Fruit fly (Drosophila melanogaster) whole organism, adult: Measurements from ENCODE around the gene CG13894.

Experiments
- CG11617 ChIP-seq: fragments of 200-800 bp; sonication (Bioruptor generic); optimal IDR thresholded peaks from 2 replicates; lab custom pipeline; 2017; ENCODE audit warnings: mild to moderate bottlenecking, missing biosample characterization, missing genetic modification reagents, missing genetic modification characterization
- CG12768 ChIP-seq: fragments of 200-800 bp; sonication (Bioruptor generic); optimal IDR thresholded peaks from 2 replicates; lab custom pipeline; 2017; ENCODE audit warnings: missing biosample characterization, missing genetic modification characterization, mild to moderate bottlenecking, moderate library complexity, missing genetic modification reagents
- CG14711 ChIP-seq: fragments of 200-800 bp; sonication (Bioruptor generic); optimal IDR thresholded peaks from 2 replicates; lab custom pipeline; 2018; ENCODE audit warnings: missing biosample characterization, mild to moderate bottlenecking, missing genetic modification characterization, moderate library complexity
- CG1620 ChIP-seq: fragments of 200-800 bp; sonication (Bioruptor generic); optimal IDR thresholded peaks from 2 replicates; lab custom pipeline; 2016; ENCODE audit warnings: missing biosample characterization, missing genetic modification characterization
- CG33017 ChIP-seq: fragments of 200-800 bp; sonication (Bioruptor generic); optimal IDR thresholded peaks from 2 replicates; lab custom pipeline; 2018; ENCODE audit warnings: missing biosample characterization, mild to moderate bottlenecking, missing genetic modification characterization, moderate library complexity
- CG5204 ChIP-seq: fragments of 200-800 bp; sonication (Bioruptor generic); optimal IDR thresholded peaks from 2 replicates; lab custom pipeline; 2016; ENCODE audit warnings: missing biosample characterization, missing genetic modification characterization
- CG7045 ChIP-seq: fragments of 200-800 bp; sonication (Bioruptor generic); optimal IDR thresholded peaks from 2 replicates; lab custom pipeline; 2017; ENCODE audit warnings: missing biosample characterization, mild to moderate bottlenecking, missing genetic modification characterization
- CG7101 ChIP-seq: fragments of 200-800 bp; sonication (Bioruptor generic); optimal IDR thresholded peaks from 2 replicates; lab custom pipeline; 2018; ENCODE audit warnings: missing biosample characterization, mild to moderate bottlenecking, missing genetic modification characterization, moderate library complexity
- Clk ChIP-seq: fragments of 200-800 bp; sonication (Bioruptor generic); optimal IDR thresholded peaks from 2 replicates; lab custom pipeline; 2017; ENCODE audit warnings: missing biosample characterization, missing genetic modification characterization
- Crg-1 ChIP-seq: fragments of 200-800 bp; sonication (Bioruptor generic); optimal IDR thresholded peaks from 2 replicates; lab custom pipeline; 2016; ENCODE audit warnings: missing biosample characterization, missing genetic modification characterization
- Hr96 ChIP-seq: fragments of 200-800 bp; sonication (Bioruptor generic); optimal IDR thresholded peaks from 2 replicates; lab custom pipeline; 2016; ENCODE audit warnings: missing biosample characterization, missing genetic modification characterization
- Mnt ChIP-seq: fragments of 200-800 bp; sonication (Bioruptor generic); optimal IDR thresholded peaks from 2 replicates; lab custom pipeline; 2016; ENCODE audit warnings: missing biosample characterization, mild to moderate bottlenecking, missing genetic modification characterization
- bab1 ChIP-seq: fragments of 200-800 bp; sonication (Bioruptor generic); optimal IDR thresholded peaks from 3 replicates; lab custom pipeline; 2019; ENCODE audit warnings: missing biosample characterization, mild to moderate bottlenecking, missing genetic modification characterization, moderate library complexity
- cic ChIP-seq: fragments of 200-800 bp; sonication (Bioruptor generic); optimal IDR thresholded peaks from 2 replicates; lab custom pipeline; 2017; ENCODE audit warnings: missing biosample characterization, mild to moderate bottlenecking, missing genetic modification characterization, moderate library complexity
- cnc ChIP-seq, 2 experiments: fragments of >200 bp; optimal IDR thresholded peaks; 2 replicates each; lab custom pipeline; 2017
- kay ChIP-seq: fragments of 200-800 bp; sonication (Bioruptor generic); peaks from one replicate; lab custom pipeline; 2016; ENCODE audit warnings: missing biosample characterization, missing genetic modification characterization, borderline replicate concordance
- ovo ChIP-seq: fragments of 200-800 bp; sonication (Bioruptor generic); optimal IDR thresholded peaks from 2 replicates; lab custom pipeline; 2016; ENCODE audit warnings: missing biosample characterization, missing genetic modification characterization
- pad ChIP-seq: fragments of 200-800 bp; sonication (Bioruptor generic); optimal IDR thresholded peaks from 3 replicates; lab custom pipeline; 2017; ENCODE audit warnings: missing biosample characterization, missing genetic modification characterization, mild to moderate bottlenecking, moderate library complexity, missing genetic modification reagents
- tj ChIP-seq: fragments of 200-800 bp; sonication (Bioruptor generic); optimal IDR thresholded peaks from 3 replicates; lab custom pipeline; 2017; ENCODE audit warnings: missing biosample characterization, mild to moderate bottlenecking, missing genetic modification characterization, moderate library complexity
- toe ChIP-seq: fragments of 200-800 bp; sonication (Bioruptor generic); optimal IDR thresholded peaks from 2 replicates; lab custom pipeline; 2016; ENCODE audit warnings: missing biosample characterization, missing genetic modification characterization

The CG13894 gene

DNA sequence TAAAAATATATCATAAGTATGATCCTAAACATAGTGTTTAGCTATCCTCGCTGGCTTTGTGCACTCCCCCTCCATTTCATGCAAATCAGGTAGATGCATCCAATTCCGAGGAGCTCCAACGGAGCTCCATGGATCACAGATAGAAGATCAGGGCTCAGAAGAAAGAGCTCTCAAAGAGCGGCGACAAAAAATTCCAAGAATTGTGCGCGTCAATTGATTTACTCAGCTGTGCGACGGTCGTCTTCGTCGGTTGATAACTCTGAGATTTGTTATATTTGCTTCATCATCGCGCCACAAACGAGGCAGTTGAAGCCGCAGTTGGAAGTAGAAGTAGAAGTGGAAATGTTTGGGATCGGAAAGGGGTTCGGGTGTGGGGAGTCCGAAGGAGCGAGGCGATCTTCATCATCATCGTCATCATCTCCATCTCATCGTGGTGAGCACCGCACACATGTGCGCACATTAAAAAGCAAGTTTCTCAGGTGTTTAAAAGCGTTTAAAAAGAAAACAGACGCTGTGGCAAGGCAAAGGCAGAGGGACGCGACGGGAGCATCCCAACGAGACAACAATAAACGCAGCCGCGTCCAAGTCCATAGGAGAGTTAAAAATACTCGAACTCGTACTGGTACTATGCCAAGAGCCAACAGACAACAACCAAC is 34.4 kb upstream of the CG13894 start:
- TF ChIP-seq Hr96 (no peak), bab1 (GFP tag; lab: Kevin White, UChicago) (no peak), CG7101 (no peak), CG12768 (GFP tag; lab: Kevin White, UChicago) (no peak), toe (GFP tag; lab: Kevin White, UChicago) (no peak), kay (GFP tag; lab: Kevin White, UChicago) (no peak), CG7045 (GFP tag; lab: Kevin White, UChicago) (no peak), CG14711 (no peak), Mnt (GFP tag; lab: Kevin White, UChicago) (no peak), CG33017 (tag; lab: Kevin White, UChicago) (no peak), Crg-1 (no peak), Clk (GFP tag; lab: Kevin White, UChicago) (no peak), pad (GFP tag; lab: Kevin White, UChicago) (no peak), CG1620 (GFP tag; lab: Kevin White, UChicago) (no peak), cic (no peak), tj (GFP tag; lab: Kevin White, UChicago) (no peak), ovo (GFP tag; lab: Kevin White, UChicago) (no peak), CG5204 (no peak)

dm6 chr3L:732290-732954 is 33.5 kb upstream of the CG13894 start:
- no peak for TF ChIP-seq Hr96
- TF ChIP-seq tj (GFP tag; lab: Kevin White, UChicago), result peak; percentile 68

dm6 chr3L:731469-731868 is 32.5 kb upstream of the CG13894 start:
- no peak for TF ChIP-seq CG11617
- TF ChIP-seq bab1 (GFP tag; lab: Kevin White, UChicago), result no peak
- TF ChIP-seq Clk (GFP tag; lab: Kevin White, UChicago), result no peak
- TF ChIP-seq kay (GFP tag; lab: Kevin White, UChicago), result peak; percentile 20

DNA sequence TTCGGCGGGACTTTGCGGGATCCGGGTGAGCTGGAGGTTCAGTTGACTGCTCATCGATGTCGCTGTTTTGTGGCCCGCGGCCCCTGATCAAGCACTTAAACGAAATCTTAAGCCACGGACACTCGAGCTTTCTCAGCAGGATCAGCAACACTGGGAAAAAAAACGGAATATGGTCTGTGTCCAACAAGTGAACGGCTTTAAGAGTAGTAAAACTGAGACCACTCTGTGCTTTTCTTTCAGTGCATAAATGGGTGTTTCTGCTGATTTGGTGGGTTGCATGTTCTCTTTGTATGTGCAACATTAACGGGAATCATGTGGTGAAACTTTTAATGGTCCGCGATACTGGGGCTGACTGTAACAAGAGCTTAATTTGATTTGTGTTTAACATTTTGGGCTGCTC is 30.4 kb upstream of the CG13894 start:
- no peak for TF ChIP-seq CG14711

DNA sequence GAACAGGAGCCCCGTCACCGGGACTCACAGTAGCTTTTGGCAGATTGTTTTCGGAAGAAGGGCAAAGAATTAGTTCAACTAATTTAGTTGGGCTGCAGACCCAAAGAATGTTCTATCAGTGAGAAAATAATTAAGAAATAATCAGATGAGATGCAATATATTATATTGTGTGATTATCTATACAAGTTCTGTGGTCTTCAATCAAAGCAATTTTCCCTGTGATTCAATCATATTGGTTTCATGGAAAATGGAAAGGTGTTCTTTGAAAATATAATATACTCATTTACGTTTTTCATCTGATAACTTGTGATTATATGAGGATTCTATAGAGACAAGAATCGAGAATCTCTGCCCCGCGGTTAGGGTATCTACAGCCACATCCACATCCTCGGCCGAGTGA is 29.6 kb upstream of the CG13894 start:
- TF ChIP-seq Hr96, result no peak
- no peak for TF ChIP-seq Crg-1
- no peak for TF ChIP-seq ovo (GFP tag; lab: Kevin White, UChicago)
- no peak for TF ChIP-seq pad (GFP tag; lab: Kevin White, UChicago)
- TF ChIP-seq CG5204, result no peak
- no peak for TF ChIP-seq CG14711
- no peak for TF ChIP-seq CG1620 (GFP tag; lab: Kevin White, UChicago)
- TF ChIP-seq bab1 (GFP tag; lab: Kevin White, UChicago), result no peak
- TF ChIP-seq CG12768 (GFP tag; lab: Kevin White, UChicago), result no peak
- no peak for TF ChIP-seq cic
- TF ChIP-seq Mnt (GFP tag; lab: Kevin White, UChicago), result no peak
- TF ChIP-seq CG11617, result no peak
- TF ChIP-seq CG7101, result no peak
- TF ChIP-seq Clk (GFP tag; lab: Kevin White, UChicago), result no peak
- TF ChIP-seq cnc (optimal IDR thresholded peaks at IDR 0.05; lab: Kevin White, UChicago), result no peak
- no peak for TF ChIP-seq CG7045 (GFP tag; lab: Kevin White, UChicago)
- TF ChIP-seq CG33017 (tag; lab: Kevin White, UChicago), result no peak
- no peak for TF ChIP-seq toe (GFP tag; lab: Kevin White, UChicago)

DNA sequence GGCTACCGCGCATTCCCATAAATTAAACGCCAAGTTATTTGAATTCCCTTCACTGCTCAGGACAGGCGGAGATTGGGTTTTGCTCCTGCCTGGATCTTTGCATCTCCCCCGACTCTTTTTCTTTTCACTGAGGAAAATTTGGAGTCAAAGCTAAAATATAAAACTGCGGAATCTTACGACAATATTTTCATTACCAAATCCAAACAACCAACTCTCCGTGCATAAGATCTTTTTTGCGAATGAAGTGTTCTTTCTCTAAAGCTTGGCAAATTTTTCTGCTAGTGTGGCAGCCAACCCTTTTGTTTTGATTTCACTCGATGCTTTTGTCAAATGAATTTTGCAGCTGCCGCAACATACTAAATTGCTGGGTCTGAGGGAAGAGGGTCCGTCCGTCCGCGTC is 28.9 kb upstream of the CG13894 start:
- TF ChIP-seq Clk (GFP tag; lab: Kevin White, UChicago), result no peak
- no peak for TF ChIP-seq CG7045 (GFP tag; lab: Kevin White, UChicago)
- no peak for TF ChIP-seq tj (GFP tag; lab: Kevin White, UChicago)
- no peak for TF ChIP-seq Crg-1
- no peak for TF ChIP-seq cic
- no peak for TF ChIP-seq ovo (GFP tag; lab: Kevin White, UChicago)
- TF ChIP-seq cnc (optimal IDR thresholded peaks at IDR 0.05; lab: Kevin White, UChicago), result no peak
- no peak for TF ChIP-seq bab1 (GFP tag; lab: Kevin White, UChicago)
- no peak for TF ChIP-seq CG7101

DNA sequence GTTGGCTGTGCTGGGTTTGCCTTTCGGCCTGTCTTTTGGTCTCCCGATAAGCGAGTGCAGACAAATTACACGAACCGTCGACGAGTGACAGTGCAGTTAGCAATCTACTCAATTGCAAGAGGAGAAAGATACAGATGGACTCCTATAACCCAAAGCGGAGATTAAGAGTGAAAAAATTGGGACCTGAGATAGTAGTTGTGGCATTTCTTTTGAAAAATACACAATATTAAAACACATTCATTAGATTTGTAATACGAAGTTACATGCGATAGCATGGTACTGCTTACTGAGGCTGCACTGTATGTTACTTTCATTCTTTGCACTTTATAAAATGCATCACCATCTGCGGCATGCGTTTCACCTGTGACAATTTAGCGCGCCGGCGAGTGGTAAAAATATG is 28.2 kb upstream of the CG13894 start:
- TF ChIP-seq CG33017 (tag; lab: Kevin White, UChicago), result no peak
- no peak for TF ChIP-seq pad (GFP tag; lab: Kevin White, UChicago)
- TF ChIP-seq cic, result no peak
- no peak for TF ChIP-seq CG14711
- TF ChIP-seq toe (GFP tag; lab: Kevin White, UChicago), result no peak
- TF ChIP-seq Crg-1, result no peak
- TF ChIP-seq tj (GFP tag; lab: Kevin White, UChicago), result no peak
- TF ChIP-seq CG5204, result no peak
- no peak for TF ChIP-seq CG7101
- TF ChIP-seq bab1 (GFP tag; lab: Kevin White, UChicago), result no peak
- TF ChIP-seq Hr96, result no peak
- no peak for TF ChIP-seq ovo (GFP tag; lab: Kevin White, UChicago)
- no peak for TF ChIP-seq CG7045 (GFP tag; lab: Kevin White, UChicago)
